Worm (Caenorhabditis elegans) whole organism, early embryonic: ENCODE measurements around the gene F21G4.1.

ENCODE experiments used
- B0310.2 ChIP-seq: sonication (generic microtip); optimal IDR thresholded peaks from 2 replicates; lab custom pipeline; 2016; ENCODE audit warnings: mild to moderate bottlenecking, missing genetic modification characterization, missing compliant biosample characterization
- F13C5.2 ChIP-seq: sonication (generic microtip); optimal IDR thresholded peaks from 2 replicates; lab custom pipeline; 2017; ENCODE audit warnings: mild to moderate bottlenecking, missing genetic modification characterization, inconsistent platforms, missing compliant biosample characterization
- aly-1 ChIP-seq: sonication (generic microtip); optimal IDR thresholded peaks from 2 replicates; lab custom pipeline; 2016; ENCODE audit warnings: missing genetic modification characterization, missing compliant biosample characterization
- ama-1 ChIP-seq: fragments of 150-350 bp; optimal IDR thresholded peaks from 2 replicates; lab custom pipeline; 2014
- ceh-13 ChIP-seq: fragments of 200-800 bp; sonication (Bioruptor generic); optimal IDR thresholded peaks from 2 replicates; lab custom pipeline; 2018; ENCODE audit warnings: mild to moderate bottlenecking, missing genetic modification characterization, missing compliant biosample characterization
- ceh-36 ChIP-seq: sonication (generic microtip); optimal IDR thresholded peaks from 2 replicates; lab custom pipeline; 2016; ENCODE audit warnings: missing genetic modification characterization, inconsistent platforms, missing compliant biosample characterization
- ets-7 ChIP-seq: sonication (generic microtip); optimal IDR thresholded peaks from 2 replicates; lab custom pipeline; 2016; ENCODE audit warnings: missing genotype, missing genetic modification characterization, missing compliant biosample characterization
- flt-1 ChIP-seq: fragments of 200-800 bp; sonication (Bioruptor generic); IDR thresholded peaks from 2 replicates; pipeline ENCODE4 v1.3.6; 2022; ENCODE audit warnings: missing genetic modification characterization, missing compliant biosample characterization
- hmbx-1 ChIP-seq: sonication (generic microtip); optimal IDR thresholded peaks from 2 replicates; lab custom pipeline; 2016; ENCODE audit warnings: mild to moderate bottlenecking, missing genetic modification characterization, missing compliant biosample characterization
- hmg-4 ChIP-seq: fragments of 200-800 bp; sonication (Bioruptor generic); optimal IDR thresholded peaks from 2 replicates; lab custom pipeline; 2018; ENCODE audit warnings: mild to moderate bottlenecking, missing genetic modification characterization, missing compliant biosample characterization
- hnd-1 ChIP-seq: sonication (generic microtip); optimal IDR thresholded peaks from 2 replicates; lab custom pipeline; 2016; ENCODE audit warnings: missing genetic modification characterization, missing compliant biosample characterization
- pes-1 ChIP-seq: fragments of 200-800 bp; sonication (Bioruptor generic); IDR thresholded peaks from 2 replicates; pipeline ENCODE4 v1.3.6; 2022; ENCODE audit warnings: missing genetic modification reagents, missing genetic modification characterization, missing compliant biosample characterization
- scrt-1 ChIP-seq: fragments of 200-800 bp; sonication (Bioruptor generic); IDR thresholded peaks from 2 replicates; pipeline ENCODE4 v1.3.6; 2022; ENCODE audit warnings: missing genetic modification characterization, missing compliant biosample characterization
- sea-1 ChIP-seq: fragments of 200-800 bp; sonication (Bioruptor generic); conservative IDR thresholded peaks from 2 replicates; pipeline ENCODE4 v1.3.6; 2022; ENCODE audit warnings: missing genetic modification characterization, missing compliant biosample characterization
- tbx-11 ChIP-seq: fragments of 200-800 bp; sonication (Bioruptor generic); IDR thresholded peaks from 2 replicates; pipeline ENCODE4 v1.3.6; 2022; ENCODE audit warnings: missing genetic modification characterization, missing compliant biosample characterization
- tbx-37 ChIP-seq: fragments of 200-800 bp; sonication (Bioruptor generic); conservative IDR thresholded peaks from 2 replicates; pipeline ENCODE4 v1.3.6; 2022; ENCODE audit warnings: missing genetic modification reagents, missing genetic modification characterization, missing compliant biosample characterization
- tra-4 ChIP-seq: sonication (generic microtip); optimal IDR thresholded peaks from 2 replicates; lab custom pipeline; 2017; ENCODE audit warnings: missing genetic modification characterization, missing compliant biosample characterization

The F21G4.1 gene

ce11 chrX:9869522-9869921 lies 22.6 kb downstream of the F21G4.1 start, which contains the start of gene R07B1.13:
TSS of gene R07B1.13 (plus strand) at chrX:9869822.
- TF ChIP-seq hnd-1 (tag; lab: Kevin White, UChicago) (no peak), tbx-11 (GFP tag; lab: Robert Waterston, UW) (no peak), scrt-1 (GFP tag; lab: Robert Waterston, UW) (no peak)

- TF ChIP-seq ceh-13 (GFP tag; lab: Kevin White, UChicago): no peak
- no peak for TF ChIP-seq ama-1 (lab: Kevin White, UChicago)
- TF ChIP-seq flt-1 (GFP tag; lab: Robert Waterston, UW): no peak
- no peak for TF ChIP-seq scrt-1 (GFP tag; lab: Robert Waterston, UW)
- TF ChIP-seq ets-7 (tag; lab: Kevin White, UChicago): no peak
- TF ChIP-seq hmbx-1 (tag; lab: Kevin White, UChicago): no peak
- TF ChIP-seq ceh-36 (tag; lab: Kevin White, UChicago): no peak
- no peak for TF ChIP-seq hmg-4 (GFP tag; lab: Kevin White, UChicago)
- no peak for TF ChIP-seq tbx-37 (GFP tag; lab: Robert Waterston, UW)
- TF ChIP-seq F13C5.2: no peak
- no peak for TF ChIP-seq aly-1 (tag; lab: Kevin White, UChicago)
- TF ChIP-seq pes-1 (GFP tag; lab: Robert Waterston, UW): no peak
- no peak for TF ChIP-seq hnd-1 (tag; lab: Kevin White, UChicago)
- no peak for TF ChIP-seq sea-1
- no peak for TF ChIP-seq B0310.2
- TF ChIP-seq tra-4 (tag; lab: Kevin White, UChicago): no peak
- no peak for TF ChIP-seq tbx-11 (GFP tag; lab: Robert Waterston, UW)
Observed at ce11 chrX:9868820-9869219, 23.3 kb downstream of the F21G4.1 start, which contains the start of gene R07B1.7. TSS of gene R07B1.7 (plus strand) at chrX:9869120.

ce11 chrX:9866355-9866754 lies 25.8 kb downstream of the F21G4.1 start, which contains the start of gene R07B1.6:
TSS of gene R07B1.6 (plus strand) at chrX:9866655.
- TF ChIP-seq tbx-37 (GFP tag; lab: Robert Waterston, UW): no peak
- TF ChIP-seq aly-1 (tag; lab: Kevin White, UChicago): no peak

- TF ChIP-seq pes-1 (GFP tag; lab: Robert Waterston, UW): no peak
- no peak for TF ChIP-seq aly-1 (tag; lab: Kevin White, UChicago)
- TF ChIP-seq B0310.2: no peak
- TF ChIP-seq ama-1 (lab: Kevin White, UChicago): no peak
- no peak for TF ChIP-seq tra-4 (tag; lab: Kevin White, UChicago)
- TF ChIP-seq scrt-1 (GFP tag; lab: Robert Waterston, UW): no peak
- no peak for TF ChIP-seq F13C5.2
- TF ChIP-seq flt-1 (GFP tag; lab: Robert Waterston, UW): no peak
- no peak for TF ChIP-seq sea-1
- TF ChIP-seq ceh-36 (tag; lab: Kevin White, UChicago): no peak
- no peak for TF ChIP-seq hnd-1 (tag; lab: Kevin White, UChicago)
- TF ChIP-seq ets-7 (tag; lab: Kevin White, UChicago): no peak
- TF ChIP-seq ceh-13 (GFP tag; lab: Kevin White, UChicago): no peak
- TF ChIP-seq tbx-11 (GFP tag; lab: Robert Waterston, UW): no peak
- TF ChIP-seq hmbx-1 (tag; lab: Kevin White, UChicago): no peak
Observed at ce11 chrX:9862916-9863624, 29.1 kb downstream of the F21G4.1 start, which contains the start of the genes gst-36 and R07B1.5. TSS of gene gst-36 (minus strand) at chrX:9862960. TSS of gene R07B1.5 (plus strand) at chrX:9863580.

- no peak for TF ChIP-seq tbx-37 (GFP tag; lab: Robert Waterston, UW)
- no peak for TF ChIP-seq F13C5.2
- no peak for TF ChIP-seq ceh-36 (tag; lab: Kevin White, UChicago)
- no peak for TF ChIP-seq ets-7 (tag; lab: Kevin White, UChicago)
- TF ChIP-seq aly-1 (tag; lab: Kevin White, UChicago): no peak
- no peak for TF ChIP-seq hmbx-1 (tag; lab: Kevin White, UChicago)
- TF ChIP-seq ama-1 (lab: Kevin White, UChicago): no peak
- TF ChIP-seq hnd-1 (tag; lab: Kevin White, UChicago): no peak
- no peak for TF ChIP-seq tbx-11 (GFP tag; lab: Robert Waterston, UW)
- no peak for TF ChIP-seq flt-1 (GFP tag; lab: Robert Waterston, UW)
- TF ChIP-seq pes-1 (GFP tag; lab: Robert Waterston, UW): no peak
- no peak for TF ChIP-seq B0310.2
- no peak for TF ChIP-seq sea-1
- no peak for TF ChIP-seq scrt-1 (GFP tag; lab: Robert Waterston, UW)
- TF ChIP-seq tra-4 (tag; lab: Kevin White, UChicago): no peak
- TF ChIP-seq hmg-4 (GFP tag; lab: Kevin White, UChicago): no peak
- TF ChIP-seq ceh-13 (GFP tag; lab: Kevin White, UChicago): no peak
Observed at ce11 chrX:9858069-9858468, 34.1 kb downstream of the F21G4.1 start, which contains the start of gene scav-5. TSS of gene scav-5 (plus strand) at chrX:9858365.

ce11 chrX:9856618-9857017 lies 35.5 kb downstream of the F21G4.1 start, which contains the start of gene R07B1.11:
TSS of gene R07B1.11 (plus strand) at chrX:9856918.
- TF ChIP-seq tra-4 (tag; lab: Kevin White, UChicago) (no peak), hnd-1 (tag; lab: Kevin White, UChicago) (no peak), tbx-11 (GFP tag; lab: Robert Waterston, UW) (no peak), flt-1 (GFP tag; lab: Robert Waterston, UW) (no peak), ceh-36 (tag; lab: Kevin White, UChicago) (no peak), tbx-37 (GFP tag; lab: Robert Waterston, UW) (no peak), sea-1 (no peak), aly-1 (tag; lab: Kevin White, UChicago) (no peak), ama-1 (lab: Kevin White, UChicago) (no peak), ceh-13 (GFP tag; lab: Kevin White, UChicago) (no peak), F13C5.2 (no peak), hmg-4 (GFP tag; lab: Kevin White, UChicago) (no peak), hmbx-1 (tag; lab: Kevin White, UChicago) (no peak), ets-7 (tag; lab: Kevin White, UChicago) (no peak)
